Worm (Caenorhabditis elegans): ENCODE data around the gene F55C12.6.

DNA sequence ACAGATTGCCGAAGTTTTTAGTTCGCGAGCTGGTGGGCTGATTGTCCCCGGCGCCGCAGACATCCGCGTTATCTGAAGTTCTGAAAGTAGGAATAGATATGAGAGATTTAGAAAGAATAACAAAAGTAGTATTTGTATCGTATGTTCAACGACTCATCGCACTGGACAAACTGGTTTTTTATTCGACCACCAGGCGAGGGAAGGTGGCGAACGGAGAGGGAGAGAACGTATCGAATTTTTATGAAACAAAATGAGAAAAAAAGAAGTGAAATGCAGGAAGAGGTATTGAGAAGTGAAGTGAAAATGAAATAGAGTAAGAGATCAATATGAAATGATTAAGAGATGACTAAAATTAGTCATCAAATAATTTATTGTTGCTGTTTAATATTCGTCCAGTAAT lies 48.6 kb downstream of the F55C12.6 start, which contains the start of gene tbc-2:
- no peak for TF ChIP-seq unc-3 (GFP tag; conservative IDR thresholded peaks at IDR 0.05)
- TF ChIP-seq unc-3 (tag; optimal IDR thresholded peaks at IDR 0.05): no peak
- TF ChIP-seq hlh-8 (tag; optimal IDR thresholded peaks at IDR 0.05): no peak

Measured in whole organism, late embryonic.